Worm (Caenorhabditis elegans) whole organism, mixed stage, embryonic: ENCODE measurements around the gene EEED8.2.

ENCODE experiments used
- ces-1 ChIP-seq: fragments of 150-350 bp; optimal IDR thresholded peaks from 2 replicates; lab custom pipeline; 2014; ENCODE audit warnings: missing biosample characterization, missing genetic modification reagents, missing genetic modification characterization
- drap-1 ChIP-seq: fragments of 200-800 bp; sonication (Bioruptor generic); optimal IDR thresholded peaks from 3 replicates; lab custom pipeline; 2018; ENCODE audit warnings: mild to moderate bottlenecking, missing genetic modification characterization, missing compliant biosample characterization
- elt-1 ChIP-seq: sonication (generic microtip); optimal IDR thresholded peaks from 2 replicates; lab custom pipeline; 2017; ENCODE audit warnings: missing genetic modification characterization, mild to moderate bottlenecking, missing compliant biosample characterization, antibody characterized with exemption, moderate library complexity, borderline replicate concordance; ENCODE audit not compliant: insufficient read depth
- mls-2 ChIP-seq: sonication (generic microtip); optimal IDR thresholded peaks from 2 replicates; lab custom pipeline; 2016; ENCODE audit warnings: mild to moderate bottlenecking, missing genetic modification characterization, moderate library complexity, missing compliant biosample characterization
- nhr-2 ChIP-seq: fragments of 150-350 bp; optimal IDR thresholded peaks from 2 replicates; lab custom pipeline; 2014; ENCODE audit warnings: missing biosample characterization, missing genetic modification characterization
- nhr-237 ChIP-seq: fragments of 150-350 bp; optimal IDR thresholded peaks from 2 replicates; lab custom pipeline; 2014; ENCODE audit warnings: missing biosample characterization, missing genetic modification characterization
- pha-4 ChIP-seq: fragments of 150-350 bp; optimal IDR thresholded peaks from 2 replicates; lab custom pipeline; 2018; ENCODE audit warnings: missing biosample characterization, missing genetic modification reagents, missing genetic modification characterization
- snpc-4 ChIP-seq: fragments of 150-350 bp; optimal IDR thresholded peaks from 2 replicates; lab custom pipeline; 2014; ENCODE audit warnings: missing biosample characterization, missing genetic modification characterization
- unc-120 ChIP-seq: sonication (generic microtip); optimal IDR thresholded peaks from 2 replicates; lab custom pipeline; 2017; ENCODE audit warnings: missing genetic modification characterization, missing compliant biosample characterization; ENCODE audit not compliant: poor library complexity, severe bottlenecking
- unc-62 ChIP-seq: fragments of 150-350 bp; optimal IDR thresholded peaks from 2 replicates; lab custom pipeline; 2014; ENCODE audit warnings: missing biosample characterization, missing genetic modification reagents, missing genetic modification characterization

DNA sequence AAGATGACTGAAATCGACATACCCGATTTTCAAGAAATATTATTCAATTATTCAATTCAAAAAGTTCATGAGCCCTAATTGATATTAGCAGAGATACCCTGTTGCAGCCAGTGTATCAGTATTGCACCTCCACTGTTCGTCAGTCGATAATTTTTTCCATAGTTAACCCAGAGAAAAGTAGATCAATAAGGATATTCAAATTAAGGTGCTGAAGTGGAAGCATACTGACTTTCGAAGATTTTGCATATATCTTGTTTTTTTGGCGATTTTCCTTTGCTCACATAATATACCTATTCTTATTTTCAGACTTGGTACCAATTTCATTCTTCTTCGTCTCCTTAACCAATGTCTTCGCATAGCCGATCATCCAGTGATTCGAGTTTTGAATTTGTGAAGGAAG is 2.4 kb downstream of the EEED8.2 start, which contains the start of gene EEED8.15:
- TF ChIP-seq unc-120 (tag; lab: Kevin White, UChicago) (no peak), snpc-4 (tag; lab: Kevin White, UChicago) (no peak), ces-1 (no peak), pha-4 (tag; lab: Kevin White, UChicago) (no peak), unc-62 (GFP tag; lab: Kevin White, UChicago) (no peak), nhr-2 (tag; lab: Kevin White, UChicago) (no peak), elt-1 (tag; lab: Kevin White, UChicago) (no peak), drap-1 (no peak), mls-2 (tag; lab: Kevin White, UChicago) (no peak), nhr-237 (tag; lab: Kevin White, UChicago) (no peak)
